Worm (Caenorhabditis elegans): ENCODE data around the gene C39B10.7.

DNA sequence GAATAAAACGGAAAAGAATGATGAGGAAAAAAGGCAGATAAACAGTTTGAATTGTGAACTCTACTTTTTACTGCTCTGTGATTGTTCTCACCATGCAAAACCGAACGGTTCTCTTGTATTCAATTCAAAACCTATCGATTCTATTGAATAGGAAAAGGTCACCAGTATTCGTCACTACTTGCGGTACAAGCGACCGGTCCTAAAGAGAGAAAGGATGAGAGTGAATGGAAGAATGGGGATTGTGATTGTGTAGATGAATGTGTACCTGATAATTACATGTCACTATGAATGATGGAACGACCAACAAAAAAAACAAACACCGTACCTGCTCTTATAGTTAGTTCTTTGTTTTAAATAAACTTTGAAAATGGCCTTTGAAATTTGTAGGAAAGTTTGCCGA lies 43.9 kb upstream of the C39B10.7 start:
- TF ChIP-seq athp-1 (tag; optimal IDR thresholded peaks at IDR 0.05) (no peak), aptf-2 (GFP tag; conservative IDR thresholded peaks at IDR 0.05) (no peak), egl-44 (GFP tag; IDR thresholded peaks at IDR 0.05) (no peak), F22D6.2 (tag; optimal IDR thresholded peaks at IDR 0.05) (no peak), mxl-1 (tag; optimal IDR thresholded peaks at IDR 0.05) (no peak), Y67H2A.10 (GFP tag; conservative IDR thresholded peaks at IDR 0.05) (no peak), unc-62 (GFP tag; optimal IDR thresholded peaks at IDR 0.05) (no peak), nhr-179 (tag; optimal IDR thresholded peaks at IDR 0.05) (no peak), ztf-22 (GFP tag; optimal IDR thresholded peaks at IDR 0.05) (no peak), mcd-1 (GFP tag; IDR thresholded peaks at IDR 0.05) (no peak), xnd-1 (tag; optimal IDR thresholded peaks at IDR 0.05) (no peak), egl-18 (GFP tag; IDR thresholded peaks at IDR 0.05) (no peak), snpc-4 (GFP tag; optimal IDR thresholded peaks at IDR 0.05) (no peak), snpc-4 (tag; optimal IDR thresholded peaks at IDR 0.05) (no peak)

All from whole organism, young adult.